Fruit fly (Drosophila melanogaster): ENCODE measurements around the gene RpL3.
A peak's percentile ranks its signal among the peaks of the same experiment; 100 is the strongest.

The RpL3 gene

DNA sequence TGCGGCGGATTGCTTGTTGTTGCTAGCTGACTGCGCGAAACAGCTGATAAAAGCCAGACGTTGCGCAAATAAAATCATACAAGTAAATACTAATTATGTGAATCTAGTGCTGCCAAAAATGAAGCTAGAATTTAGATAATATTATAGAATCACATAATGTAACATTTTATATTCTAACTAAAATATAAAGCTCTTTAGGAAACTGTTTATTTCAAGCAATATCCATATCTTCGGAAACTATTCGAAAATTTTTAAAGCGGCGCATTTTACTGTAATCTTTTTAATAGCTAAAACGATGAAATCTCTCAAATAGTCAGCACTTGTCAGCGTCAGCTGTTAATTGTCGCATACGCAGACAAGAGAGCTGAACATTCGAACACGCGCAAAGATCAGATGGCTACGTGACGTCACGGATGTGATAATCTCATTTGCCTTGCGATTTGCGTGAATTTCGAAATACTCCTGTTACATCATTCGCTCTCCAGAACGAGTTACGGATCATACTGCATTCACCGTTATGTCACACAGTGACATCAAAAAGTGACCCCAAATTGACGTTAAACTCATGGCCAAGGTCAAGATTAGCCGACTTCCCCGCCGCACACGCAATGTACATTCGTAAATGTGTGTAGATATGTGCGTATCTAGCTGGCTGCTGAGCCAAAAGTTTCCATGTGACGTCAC is 21.5 kb downstream of the RpL3 start (continued):
- no peak for TF ChIP-seq CG17385 (GFP tag; optimal IDR thresholded peaks at IDR 0.05)
- TF ChIP-seq CG10267 (tag; optimal IDR thresholded peaks at IDR 0.05): peak; percentile 34
- TF ChIP-seq zf30C (GFP tag; optimal IDR thresholded peaks at IDR 0.05): no peak
- TF ChIP-seq nerfin-2 (GFP tag; IDR thresholded peaks at IDR 0.05; ENCODE audit: partially characterized antibody): no peak
- no peak for TF ChIP-seq CG6791 (GFP tag; IDR thresholded peaks at IDR 0.05; ENCODE audit: partially characterized antibody)
- TF ChIP-seq CG13624 (GFP tag; optimal IDR thresholded peaks at IDR 0.05): peak; percentile 51
- no peak for TF ChIP-seq insv (GFP tag; optimal IDR thresholded peaks at IDR 0.05)
- TF ChIP-seq Aef1 (GFP tag; IDR thresholded peaks at IDR 0.05): no peak
- TF ChIP-seq ro (GFP tag; IDR thresholded peaks at IDR 0.05): no peak
- no peak for TF ChIP-seq ab (GFP tag; optimal IDR thresholded peaks at IDR 0.05)
- no peak for TF ChIP-seq hb (GFP tag; IDR thresholded peaks at IDR 0.05; ENCODE audit: partially characterized antibody)
- TF ChIP-seq CG7372 (GFP tag; IDR thresholded peaks at IDR 0.05): no peak
- TF ChIP-seq CG31388 (GFP tag; optimal IDR thresholded peaks at IDR 0.05): no peak
- peak; percentile 84 for TF ChIP-seq Med (GFP tag)
- TF ChIP-seq CG2129 (GFP tag; IDR thresholded peaks at IDR 0.05; ENCODE audit: partially characterized antibody): no peak
- no peak for TF ChIP-seq CG16863 (GFP tag; optimal IDR thresholded peaks at IDR 0.05)
- no peak for TF ChIP-seq CG18619 (GFP tag; optimal IDR thresholded peaks at IDR 0.05)
- no peak for TF ChIP-seq ac (GFP tag; optimal IDR thresholded peaks at IDR 0.05)
- no peak for TF ChIP-seq da (GFP tag; optimal IDR thresholded peaks at IDR 0.05)
- TF ChIP-seq BEAF-32 (GFP tag; optimal IDR thresholded peaks at IDR 0.05): no peak
- no peak for TF ChIP-seq Hsf (GFP tag; optimal IDR thresholded peaks at IDR 0.05)
- TF ChIP-seq Poxn (GFP tag; IDR thresholded peaks at IDR 0.05): no peak
- TF ChIP-seq shn (GFP tag; optimal IDR thresholded peaks at IDR 0.05): no peak
- no peak for TF ChIP-seq CG32767 (GFP tag; IDR thresholded peaks at IDR 0.05)
- no peak for TF ChIP-seq HmgD (GFP tag; optimal IDR thresholded peaks at IDR 0.05)
- TF ChIP-seq CG13775 (GFP tag; optimal IDR thresholded peaks at IDR 0.05): no peak
- TF ChIP-seq CG3838 (GFP tag; optimal IDR thresholded peaks at IDR 0.05): no peak
- no peak for TF ChIP-seq crol (GFP tag; IDR thresholded peaks at IDR 0.05)
- TF ChIP-seq CG14667 (GFP tag; IDR thresholded peaks at IDR 0.05): no peak
- no peak for TF ChIP-seq inv (GFP tag; IDR thresholded peaks at IDR 0.05; ENCODE audit: partially characterized antibody)
- no peak for TF ChIP-seq CG4360 (GFP tag; IDR thresholded peaks at IDR 0.05)
- TF ChIP-seq twi (tag; optimal IDR thresholded peaks at IDR 0.05): no peak
- TF ChIP-seq CG3995 (GFP tag; optimal IDR thresholded peaks at IDR 0.05): no peak
- no peak for TF ChIP-seq CG18764 (GFP tag; optimal IDR thresholded peaks at IDR 0.05)
- TF ChIP-seq CG31365 (tag; optimal IDR thresholded peaks at IDR 0.05): no peak
- no peak for TF ChIP-seq Max (GFP tag; optimal IDR thresholded peaks at IDR 0.05)
- no peak for TF ChIP-seq CG11695 (GFP tag; IDR thresholded peaks at IDR 0.05)
- TF ChIP-seq ap (GFP tag; IDR thresholded peaks at IDR 0.05): no peak
- no peak for TF ChIP-seq salm (tag; optimal IDR thresholded peaks at IDR 0.05)
- no peak for TF ChIP-seq lola (GFP tag; optimal IDR thresholded peaks at IDR 0.05)
- TF ChIP-seq slbo (GFP tag; IDR thresholded peaks at IDR 0.05): 0 out of 2 replicates have a peak, but pooled peaks have one; percentile 5
- no peak for TF ChIP-seq scrt (GFP tag; optimal IDR thresholded peaks at IDR 0.05)
- TF ChIP-seq CG13287 (GFP tag; IDR thresholded peaks at IDR 0.05; ENCODE audit: partially characterized antibody): no peak
- TF ChIP-seq org-1 (GFP tag; optimal IDR thresholded peaks at IDR 0.05): no peak
- no peak for TF ChIP-seq hkb (optimal IDR thresholded peaks at IDR 0.05)
- peak; percentile 58; the same call in 1 of the 2 replicates for TF ChIP-seq hkb (GFP tag; IDR thresholded peaks at IDR 0.05)
- no peak for TF ChIP-seq CG5953 (GFP tag; IDR thresholded peaks at IDR 0.05)
- no peak for TF ChIP-seq esg (GFP tag; conservative IDR thresholded peaks at IDR 0.05)
- TF ChIP-seq CG32772 (GFP tag; IDR thresholded peaks at IDR 0.05): no peak
- no peak for TF ChIP-seq CG33557 (GFP tag; optimal IDR thresholded peaks at IDR 0.05)
- TF ChIP-seq cwo (GFP tag; optimal IDR thresholded peaks at IDR 0.05): peak; percentile 55
